Fruit fly (Drosophila melanogaster) whole organism, embryonic: Measurements from ENCODE around the gene srp.

Source experiments
- Abd-B ChIP-seq: fragments of 200-800 bp; sonication (Bioruptor generic); optimal IDR thresholded peaks from 2 replicates; lab custom pipeline; 2018; ENCODE audit warnings: missing biosample characterization, mild to moderate bottlenecking, missing genetic modification characterization, moderate library complexity
- BEAF-32 ChIP-seq: fragments of 200-800 bp; sonication (Bioruptor generic); optimal IDR thresholded peaks from 3 replicates; lab custom pipeline; 2017; ENCODE audit warnings: missing biosample characterization, missing genetic modification characterization, mild to moderate bottlenecking, moderate library complexity, missing genetic modification reagents
- CG10209 ChIP-seq: fragments of 200-800 bp; sonication (Bioruptor generic); optimal IDR thresholded peaks from 3 replicates; lab custom pipeline; 2017; ENCODE audit warnings: missing biosample characterization, mild to moderate bottlenecking, missing genetic modification characterization, missing genetic modification reagents
- CG11695 ChIP-seq: fragments of 200-800 bp; sonication (Bioruptor generic); IDR thresholded peaks from 3 replicates; pipeline ENCODE4 v1.3.6; 2022; ENCODE audit warnings: missing biosample characterization, missing genetic modification characterization
- CG11696 ChIP-seq: fragments of 200-800 bp; sonication (Bioruptor generic); IDR thresholded peaks from 2 replicates; pipeline ENCODE4 v1.3.6; 2022; ENCODE audit warnings: missing biosample characterization, missing genetic modification characterization
- CG12071 ChIP-seq: fragments of 200-800 bp; sonication (Bioruptor generic); optimal IDR thresholded peaks from 3 replicates; lab custom pipeline; 2018; ENCODE audit warnings: missing biosample characterization, mild to moderate bottlenecking, missing genetic modification characterization
- CG14014 ChIP-seq: fragments of 200-800 bp; sonication (Bioruptor generic); IDR thresholded peaks from 2 replicates; pipeline ENCODE4 v1.3.6; 2022; ENCODE audit warnings: missing biosample characterization, missing genetic modification characterization
- CG15011 ChIP-seq: fragments of 200-800 bp; sonication (Bioruptor generic); optimal IDR thresholded peaks from 3 replicates; lab custom pipeline; 2018; ENCODE audit warnings: missing biosample characterization, mild to moderate bottlenecking, missing genetic modification characterization
- CG17328 ChIP-seq: fragments of 200-800 bp; sonication (Bioruptor generic); IDR thresholded peaks from 2 replicates; pipeline ENCODE4 v1.3.6; 2022; ENCODE audit warnings: missing biosample characterization, missing genetic modification characterization
- CG17568 ChIP-seq: fragments of 200-800 bp; sonication (Bioruptor generic); optimal IDR thresholded peaks from 2 replicates; lab custom pipeline; 2018; ENCODE audit warnings: missing biosample characterization, mild to moderate bottlenecking, missing genetic modification characterization, moderate library complexity
- CG17829 ChIP-seq: fragments of 200-800 bp; optimal IDR thresholded peaks from 2 replicates; lab custom pipeline; 2019; ENCODE audit warnings: missing biosample characterization, mild to moderate bottlenecking, missing genetic modification characterization, moderate library complexity
- CG18262 ChIP-seq: fragments of 200-800 bp; optimal IDR thresholded peaks from 3 replicates; lab custom pipeline; 2019; ENCODE audit warnings: missing biosample characterization, mild to moderate bottlenecking, missing genetic modification characterization, moderate library complexity
- CG18764 ChIP-seq: fragments of 200-800 bp; sonication (Bioruptor generic); optimal IDR thresholded peaks from 3 replicates; lab custom pipeline; 2016; ENCODE audit warnings: missing biosample characterization, missing genetic modification characterization
- CG30403 ChIP-seq: fragments of 200-800 bp; sonication (Bioruptor generic); optimal IDR thresholded peaks from 3 replicates; lab custom pipeline; 2016; ENCODE audit warnings: missing biosample characterization, missing genetic modification characterization
- CG42726 ChIP-seq: fragments of 200-800 bp; sonication (Bioruptor generic); IDR thresholded peaks from 2 replicates; pipeline ENCODE4 v1.3.6; 2022; ENCODE audit warnings: missing biosample characterization, missing genetic modification characterization; ENCODE audit not compliant: partially characterized antibody
- CG7271 ChIP-seq: fragments of 200-800 bp; sonication (Bioruptor generic); optimal IDR thresholded peaks from 2 replicates; lab custom pipeline; 2018; ENCODE audit warnings: missing biosample characterization, mild to moderate bottlenecking, missing genetic modification characterization, moderate library complexity
- CG9437 ChIP-seq: fragments of 200-800 bp; sonication (Bioruptor generic); optimal IDR thresholded peaks from 2 replicates; lab custom pipeline; 2018; ENCODE audit warnings: missing biosample characterization, mild to moderate bottlenecking, missing genetic modification characterization
- CG9609 ChIP-seq: fragments of 200-800 bp; sonication (Bioruptor generic); optimal IDR thresholded peaks from 3 replicates; lab custom pipeline; 2016; ENCODE audit warnings: missing biosample characterization, missing genetic modification characterization
- CG9817 ChIP-seq: fragments of 200-800 bp; sonication (Bioruptor generic); optimal IDR thresholded peaks from 2 replicates; lab custom pipeline; 2018; ENCODE audit warnings: missing biosample characterization, mild to moderate bottlenecking, missing genetic modification characterization, moderate library complexity
- CrebB ChIP-seq: fragments of 200-800 bp; sonication (Bioruptor generic); optimal IDR thresholded peaks from 3 replicates; lab custom pipeline; 2018; ENCODE audit warnings: missing biosample characterization, mild to moderate bottlenecking, missing genetic modification characterization
- Dek ChIP-seq: fragments of 200-800 bp; sonication (Bioruptor generic); optimal IDR thresholded peaks from 3 replicates; lab custom pipeline; 2019; ENCODE audit warnings: missing biosample characterization, mild to moderate bottlenecking, missing genetic modification characterization, moderate library complexity
- Dip3 ChIP-seq: fragments of 200-800 bp; sonication (Bioruptor generic); optimal IDR thresholded peaks from 3 replicates; lab custom pipeline; 2016; ENCODE audit warnings: missing biosample characterization, missing genetic modification characterization
- Ets97D ChIP-seq: fragments of 200-800 bp; sonication (Bioruptor generic); optimal IDR thresholded peaks from 3 replicates; lab custom pipeline; 2016; ENCODE audit warnings: missing biosample characterization, missing genetic modification characterization
- Fer1 ChIP-seq: fragments of 200-800 bp; sonication (Bioruptor generic); optimal IDR thresholded peaks from 2 replicates; lab custom pipeline; 2017; ENCODE audit warnings: missing biosample characterization, mild to moderate bottlenecking, missing genetic modification characterization
- Gug ChIP-seq: fragments of 200-800 bp; sonication (Bioruptor generic); IDR thresholded peaks from 4 replicates; pipeline ENCODE4 v1.3.6; 2022; ENCODE audit warnings: missing biosample characterization, missing genetic modification characterization
- Meics ChIP-seq: fragments of 200-800 bp; sonication (Bioruptor generic); optimal IDR thresholded peaks from 2 replicates; lab custom pipeline; 2017; ENCODE audit warnings: missing biosample characterization, mild to moderate bottlenecking, missing genetic modification characterization
- Mes4 ChIP-seq: fragments of 200-800 bp; sonication (Bioruptor generic); optimal IDR thresholded peaks from 2 replicates; lab custom pipeline; 2016; ENCODE audit warnings: missing biosample characterization, missing genetic modification characterization
- NK7.1 ChIP-seq: fragments of 200-800 bp; sonication (Bioruptor generic); optimal IDR thresholded peaks from 3 replicates; lab custom pipeline; 2016; ENCODE audit warnings: missing biosample characterization, missing genetic modification characterization
- Oaz ChIP-seq: fragments of 200-800 bp; sonication (Bioruptor generic); IDR thresholded peaks from 2 replicates; pipeline ENCODE4 v1.3.6; 2022; ENCODE audit warnings: missing biosample characterization, missing genetic modification characterization
- Ptx1 ChIP-seq: fragments of 200-800 bp; sonication (Bioruptor generic); IDR thresholded peaks from 2 replicates; pipeline ENCODE4 v1.3.6; 2022; ENCODE audit warnings: missing biosample characterization, missing genetic modification characterization
- Taf1 ChIP-seq: fragments of 200-800 bp; sonication (Bioruptor generic); IDR thresholded peaks from 2 replicates; pipeline ENCODE4 v1.3.6; 2022; ENCODE audit warnings: missing biosample characterization, missing genetic modification characterization
- aop ChIP-seq: fragments of 200-800 bp; sonication (Bioruptor generic); IDR thresholded peaks from 2 replicates; pipeline ENCODE4 v1.3.6; 2022; ENCODE audit warnings: missing biosample characterization, missing genetic modification characterization
- corto ChIP-seq: fragments of 200-800 bp; sonication (Bioruptor generic); optimal IDR thresholded peaks from 2 replicates; lab custom pipeline; 2016; ENCODE audit warnings: missing biosample characterization, mild to moderate bottlenecking, missing genetic modification characterization, moderate library complexity
- emc ChIP-seq: fragments of 200-800 bp; sonication (Bioruptor generic); optimal IDR thresholded peaks from 2 replicates; lab custom pipeline; 2016; ENCODE audit warnings: missing biosample characterization, missing genetic modification characterization
- exex ChIP-seq: fragments of 200-800 bp; sonication (Bioruptor generic); optimal IDR thresholded peaks from 4 replicates; lab custom pipeline; 2018; ENCODE audit warnings: missing biosample characterization, mild to moderate bottlenecking, missing genetic modification characterization, moderate library complexity
- fd96Cb ChIP-seq: fragments of 200-800 bp; sonication (Bioruptor generic); optimal IDR thresholded peaks from 2 replicates; lab custom pipeline; 2018; ENCODE audit warnings: missing biosample characterization, mild to moderate bottlenecking, missing genetic modification characterization, moderate library complexity
- h ChIP-seq: fragments of >200 bp; optimal IDR thresholded peaks from 2 replicates; lab custom pipeline; 2017
- ham ChIP-seq: fragments of 200-800 bp; sonication (Bioruptor generic); IDR thresholded peaks from 2 replicates; pipeline ENCODE4 v1.3.6; 2022; ENCODE audit warnings: missing biosample characterization, missing genetic modification characterization
- lola ChIP-seq, 3 experiments: fragments of >200 bp in 2 of 3; fragments of 200-800 bp in 1 of 3; sonication (Bioruptor generic) in 1 of 3; optimal IDR thresholded peaks; 2 replicates each; lab custom pipeline; 2017 to 2019; ENCODE audit warnings: missing biosample characterization in 3 of 3, missing genetic modification characterization in 3 of 3, mild to moderate bottlenecking in 1 of 3, moderate library complexity in 1 of 3
- nom ChIP-seq: fragments of 200-800 bp; sonication (Bioruptor generic); optimal IDR thresholded peaks from 2 replicates; lab custom pipeline; 2017; ENCODE audit warnings: missing biosample characterization, missing genetic modification characterization, mild to moderate bottlenecking, moderate library complexity, missing genetic modification reagents
- p53 ChIP-seq: fragments of 200-800 bp; sonication (Bioruptor generic); optimal IDR thresholded peaks from 2 replicates; lab custom pipeline; 2016; ENCODE audit warnings: missing biosample characterization, missing genetic modification characterization
- pb ChIP-seq: fragments of 200-800 bp; sonication (Bioruptor generic); optimal IDR thresholded peaks from 3 replicates; lab custom pipeline; 2016; ENCODE audit warnings: missing biosample characterization, missing genetic modification characterization
- pfk ChIP-seq: fragments of 200-800 bp; sonication (Bioruptor generic); optimal IDR thresholded peaks from 2 replicates; lab custom pipeline; 2018; ENCODE audit warnings: missing biosample characterization, mild to moderate bottlenecking, missing genetic modification characterization, moderate library complexity
- prd ChIP-seq, 3 experiments: fragments of >200 bp in 2 of 3; fragments of 200-800 bp in 1 of 3; sonication (Bioruptor generic) in 1 of 3; optimal IDR thresholded peaks in 2 of 3; IDR thresholded peaks in 1 of 3; 2 replicates in 2 of 3; 3 replicates in 1 of 3; pipeline versions ENCODE4 v1.3.6 to Lab custom; 2017 to 2022; ENCODE audit warnings: missing biosample characterization in 1 of 3, missing genetic modification characterization in 1 of 3
- schlank ChIP-seq: fragments of 200-800 bp; sonication (Bioruptor generic); optimal IDR thresholded peaks from 2 replicates; lab custom pipeline; 2018; ENCODE audit warnings: missing biosample characterization, mild to moderate bottlenecking, missing genetic modification characterization
- sima ChIP-seq: fragments of 200-800 bp; sonication (Bioruptor generic); optimal IDR thresholded peaks from 2 replicates; lab custom pipeline; 2016; ENCODE audit warnings: missing biosample characterization, missing genetic modification characterization
- trem ChIP-seq: fragments of 200-800 bp; optimal IDR thresholded peaks from 3 replicates; lab custom pipeline; 2019; ENCODE audit warnings: missing biosample characterization, mild to moderate bottlenecking, missing genetic modification characterization, moderate library complexity
- ttk ChIP-seq: fragments of 200-800 bp; sonication (Bioruptor generic); IDR thresholded peaks from 2 replicates; pipeline ENCODE4 v2.1.2; 2022; ENCODE audit warnings: missing biosample characterization, missing genetic modification characterization
- twi ChIP-seq: fragments of 200-800 bp; optimal IDR thresholded peaks from 2 replicates; lab custom pipeline; 2019; ENCODE audit warnings: missing biosample characterization, mild to moderate bottlenecking, missing genetic modification characterization, moderate library complexity

Gene srp

DNA sequence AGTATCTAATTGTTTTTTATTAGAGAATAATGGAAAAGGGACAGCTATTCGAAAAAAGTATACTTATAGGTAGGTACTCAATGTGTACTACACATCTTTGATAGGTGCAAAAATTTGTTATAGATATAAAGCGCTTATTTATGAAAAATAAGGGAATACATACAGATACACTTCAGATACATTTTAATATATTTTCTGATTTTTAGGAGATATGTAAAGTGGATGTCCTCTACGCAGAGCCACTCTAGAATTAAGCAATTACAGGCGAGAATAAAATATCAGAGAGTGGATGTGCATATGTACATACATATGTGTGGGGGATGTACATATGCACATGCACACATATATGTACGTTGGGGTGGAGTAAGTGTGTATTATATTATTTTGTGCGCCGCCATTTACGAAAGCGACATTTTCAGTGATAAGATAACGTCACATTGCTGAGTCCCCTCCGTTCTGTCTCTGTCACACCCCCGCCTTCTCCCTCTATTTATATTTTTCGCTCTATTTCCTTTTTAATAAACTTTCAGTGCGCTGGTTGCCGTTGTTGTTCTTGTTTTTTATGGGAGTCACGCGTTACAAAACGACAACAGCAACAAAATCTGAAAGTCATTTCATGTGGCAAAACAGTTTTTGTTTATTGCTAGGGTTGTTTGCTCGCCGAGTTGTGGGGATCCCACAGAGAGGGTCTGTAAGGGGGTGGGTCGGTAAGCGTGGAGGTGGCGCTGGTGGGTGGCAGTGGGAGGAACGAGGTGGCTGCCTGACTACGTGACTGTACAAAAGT, 18.9 kb downstream of the srp start (continued):
- TF ChIP-seq p53 (GFP tag; lab: Kevin White, UChicago) (peak; percentile 8), Meics (no peak), NK7.1 (GFP tag; lab: Kevin White, UChicago) (no peak), Dek (no peak), CG18262 (tag; lab: Kevin White, UChicago) (no peak), nom (GFP tag; lab: Kevin White, UChicago) (no peak), Gug (GFP tag; lab: Robert Waterston, UW) (no peak), Abd-B (GFP tag; lab: Kevin White, UChicago) (no peak), Fer1 (no peak), fd96Cb (no peak), Taf1 (GFP tag; lab: Robert Waterston, UW) (no peak), CG18764 (GFP tag; lab: Kevin White, UChicago) (no peak), CG14014 (GFP tag; lab: Robert Waterston, UW) (no peak), prd (optimal IDR thresholded peaks at IDR 0.05; lab: Kevin White, UChicago) (no peak), prd (GFP tag; IDR thresholded peaks at IDR 0.05; lab: Robert Waterston, UW) (no peak), twi (tag; lab: Kevin White, UChicago) (no peak), Ets97D (no peak), schlank (tag; lab: Kevin White, UChicago) (peak; percentile 27), Ptx1 (GFP tag; lab: Robert Waterston, UW) (no peak), BEAF-32 (GFP tag; lab: Kevin White, UChicago) (no peak), CG10209 (peak; percentile 34), CG12071 (GFP tag; lab: Kevin White, UChicago) (peak; percentile 59), corto (GFP tag; lab: Kevin White, UChicago) (no peak), ham (peak; percentile 51; the same call in 1 of the 2 replicates), CG9609 (GFP tag; lab: Kevin White, UChicago) (no peak), Dip3 (GFP tag; lab: Kevin White, UChicago) (no peak), emc (GFP tag; lab: Kevin White, UChicago) (no peak), ttk (GFP tag; lab: Robert Waterston, UW) (peak; percentile 53; the same call in 1 of the 2 replicates), CG11696 (GFP tag; lab: Robert Waterston, UW) (no peak), CG42726 (GFP tag; lab: Robert Waterston, UW) (no peak), sima (GFP tag; lab: Kevin White, UChicago) (no peak), pb (no peak), CG17328 (no peak), CG9817 (tag; lab: Kevin White, UChicago) (no peak), lola (GFP tag; optimal IDR thresholded peaks at IDR 0.05; lab: Kevin White, UChicago) (no peak), CG7271 (no peak), Mes4 (GFP tag; lab: Kevin White, UChicago) (no peak), exex (tag; lab: Kevin White, UChicago) (peak; percentile 87), aop (GFP tag; lab: Robert Waterston, UW) (no peak), CG30403 (GFP tag; lab: Kevin White, UChicago) (no peak), CG15011 (GFP tag; lab: Kevin White, UChicago) (no peak), Oaz (no peak), trem (tag; lab: Kevin White, UChicago) (no peak), pfk (GFP tag; lab: Kevin White, UChicago) (no peak), CG11695 (GFP tag; lab: Robert Waterston, UW) (no peak), CG9437 (GFP tag; lab: Kevin White, UChicago) (no peak), CG17568 (GFP tag; lab: Kevin White, UChicago) (peak; percentile 51), CrebB (tag; lab: Kevin White, UChicago) (no peak), h (lab: Kevin White, UChicago) (no peak), CG17829 (no peak)
